Worm (Caenorhabditis elegans) whole organism, midembryonic: Measurements from ENCODE around the gene msp-59.

Source experiments
- T22C8.4 ChIP-seq: fragments of 200-800 bp; sonication (Bioruptor generic); IDR thresholded peaks from 2 replicates; pipeline ENCODE4 v1.3.6; 2022; ENCODE audit warnings: missing genetic modification characterization, missing compliant biosample characterization
- flt-1 ChIP-seq: fragments of 200-800 bp; sonication (Bioruptor generic); IDR thresholded peaks from 2 replicates; pipeline ENCODE4 v1.3.6; 2022; ENCODE audit warnings: missing genetic modification characterization, missing compliant biosample characterization
- med-1 ChIP-seq: sonication (generic microtip); optimal IDR thresholded peaks from 2 replicates; lab custom pipeline; 2017; ENCODE audit warnings: missing genetic modification characterization, mild to moderate bottlenecking, missing compliant biosample characterization, antibody characterized with exemption, missing genetic modification reagents; ENCODE audit not compliant: insufficient read depth
- ref-1 ChIP-seq: fragments of 200-800 bp; sonication (Bioruptor generic); conservative IDR thresholded peaks from 2 replicates; pipeline ENCODE4 v1.3.6; 2022; ENCODE audit warnings: missing genetic modification reagents, missing genetic modification characterization, missing compliant biosample characterization
- tab-1 ChIP-seq: fragments of 200-800 bp; sonication (Bioruptor generic); IDR thresholded peaks from 2 replicates; pipeline ENCODE4 v1.3.6; 2022; ENCODE audit warnings: missing genetic modification characterization, missing compliant biosample characterization
- ztf-29 ChIP-seq: fragments of 200-800 bp; sonication (Bioruptor generic); IDR thresholded peaks from 2 replicates; pipeline ENCODE4 v1.3.6; 2022; ENCODE audit warnings: missing genetic modification reagents, missing genetic modification characterization, missing compliant biosample characterization

ce11 chrIV:5354564-5354963 lies 41.7 kb upstream of the msp-59 start:
- TF ChIP-seq ref-1 (GFP tag; lab: Robert Waterston, UW) (no peak), tab-1 (GFP tag; lab: Robert Waterston, UW) (no peak), ztf-29 (GFP tag; lab: Robert Waterston, UW) (no peak), med-1 (GFP tag; lab: Kevin White, UChicago) (no peak), flt-1 (GFP tag; lab: Robert Waterston, UW) (no peak), T22C8.4 (GFP tag; lab: Robert Waterston, UW) (no peak)
